Fruit fly (Drosophila melanogaster): ENCODE data around the gene CG14102.

dm6 chr3L:19836375-19836937 lies 35.4 kb upstream of the CG14102 start, which contains the start of gene kto:
- TF ChIP-seq ey (GFP tag; optimal IDR thresholded peaks at IDR 0.05) = no peak
- TF ChIP-seq tai (GFP tag; optimal IDR thresholded peaks at IDR 0.05) = no peak
- TF ChIP-seq pan (optimal IDR thresholded peaks at IDR 0.05) = no peak
- TF ChIP-seq jim (GFP tag; optimal IDR thresholded peaks at IDR 0.05) = no peak
